Fruit fly (Drosophila melanogaster): ENCODE data around the gene IPIP.
A peak's percentile ranks its signal among the peaks of the same experiment; 100 is the strongest.

The IPIP gene

dm6 chr2L:6098479-6099269, 50.9 kb downstream of the IPIP start, which contains the start of gene CG9175 (continued):
- TF ChIP-seq CG31224 (GFP tag; IDR thresholded peaks at IDR 0.05) (no peak), pita (GFP tag; optimal IDR thresholded peaks at IDR 0.05) (no peak), H15 (GFP tag; IDR thresholded peaks at IDR 0.05) (no peak), jigr1 (GFP tag; IDR thresholded peaks at IDR 0.05) (no peak; the same call in 2 of the 3 replicates), CG1233 (GFP tag; optimal IDR thresholded peaks at IDR 0.05) (no peak), CG8359 (GFP tag; optimal IDR thresholded peaks at IDR 0.05; ENCODE audit: borderline replicate concordance) (no peak), CG18011 (GFP tag; optimal IDR thresholded peaks at IDR 0.05) (peak; percentile 100), Oli (tag; optimal IDR thresholded peaks at IDR 0.05) (no peak), seq (GFP tag; IDR thresholded peaks at IDR 0.05) (no peak), Ets97D (GFP tag; optimal IDR thresholded peaks at IDR 0.05) (peak; percentile 82), CHES-1-like (GFP tag; optimal IDR thresholded peaks at IDR 0.05) (peak; percentile 89), sens-2 (GFP tag; IDR thresholded peaks at IDR 0.05) (no peak), CG1602 (GFP tag; optimal IDR thresholded peaks at IDR 0.05) (no peak), scrt (GFP tag; optimal IDR thresholded peaks at IDR 0.05) (no peak), kni (GFP tag; optimal IDR thresholded peaks at IDR 0.05) (no peak), Dip3 (GFP tag; optimal IDR thresholded peaks at IDR 0.05) (no peak), tin (GFP tag; optimal IDR thresholded peaks at IDR 0.05) (peak; percentile 33), CG4617 (GFP tag; optimal IDR thresholded peaks at IDR 0.05; ENCODE audit: borderline replicate concordance) (peak; percentile 96), Hr3 (GFP tag; optimal IDR thresholded peaks at IDR 0.05) (peak; percentile 5), lbe (GFP tag; optimal IDR thresholded peaks at IDR 0.05) (no peak), Awh (GFP tag; IDR thresholded peaks at IDR 0.05) (no peak), Lpt (GFP tag; optimal IDR thresholded peaks at IDR 0.05) (no peak), CG15479 (GFP tag; optimal IDR thresholded peaks at IDR 0.05) (no peak), pfk (GFP tag; optimal IDR thresholded peaks at IDR 0.05) (peak; percentile 35), nerfin-1 (tag; optimal IDR thresholded peaks at IDR 0.05) (peak; percentile 37), CG3281 (GFP tag; optimal IDR thresholded peaks at IDR 0.05) (no peak), unpg (GFP tag; optimal IDR thresholded peaks at IDR 0.05) (peak; percentile 20), rib (GFP tag; IDR thresholded peaks at IDR 0.05) (peak; percentile 33; the same call in 1 of the 2 replicates), CG8924 (tag; optimal IDR thresholded peaks at IDR 0.05) (peak; percentile 72), knrl (GFP tag; IDR thresholded peaks at IDR 0.05; ENCODE audit: partially characterized antibody) (peak; percentile 94), vfl (GFP tag; optimal IDR thresholded peaks at IDR 0.05) (peak; percentile 6), Dbx (GFP tag; IDR thresholded peaks at IDR 0.05) (peak; percentile 56; the same call in 2 of the 3 replicates), Dfd (GFP tag; optimal IDR thresholded peaks at IDR 0.05) (no peak), CG14860 (GFP tag; IDR thresholded peaks at IDR 0.05; ENCODE audit: partially characterized antibody) (peak; percentile 87), CG14710 (tag; optimal IDR thresholded peaks at IDR 0.05) (peak; percentile 76), Atf6 (GFP tag; IDR thresholded peaks at IDR 0.05) (no peak), CG15601 (tag; optimal IDR thresholded peaks at IDR 0.05) (peak; percentile 61), Xbp1 (GFP tag; optimal IDR thresholded peaks at IDR 0.05) (peak; percentile 92), CG12659 (GFP tag; optimal IDR thresholded peaks at IDR 0.05) (peak; percentile 88), GATAe (GFP tag; conservative IDR thresholded peaks at IDR 0.05) (no peak), otp (GFP tag; IDR thresholded peaks at IDR 0.05) (no peak), CG4707 (GFP tag; optimal IDR thresholded peaks at IDR 0.05) (no peak), ro (GFP tag; IDR thresholded peaks at IDR 0.05) (no peak), bcd (GFP tag; optimal IDR thresholded peaks at IDR 0.05) (peak; percentile 43), CG4404 (GFP tag; IDR thresholded peaks at IDR 0.05) (no peak), CG1529 (GFP tag; optimal IDR thresholded peaks at IDR 0.05) (no peak), caup (GFP tag; optimal IDR thresholded peaks at IDR 0.05; ENCODE audit: severe bottlenecking) (peak; percentile 39), jumu (GFP tag; optimal IDR thresholded peaks at IDR 0.05) (peak; percentile 48), ind (GFP tag; optimal IDR thresholded peaks at IDR 0.05) (peak; percentile 7)
